Fruit fly (Drosophila melanogaster): ENCODE results near the gene wor.

- TF ChIP-seq cyc (GFP tag; optimal IDR thresholded peaks at IDR 0.05) (peak; percentile 54), CG8319 (GFP tag; optimal IDR thresholded peaks at IDR 0.05) (peak; percentile 11), ss (GFP tag; optimal IDR thresholded peaks at IDR 0.05) (peak in 1 of 2 experiments; percentile 35), Blimp-1 (GFP tag; optimal IDR thresholded peaks at IDR 0.05) (no peak), CG11294 (GFP tag; IDR thresholded peaks at IDR 0.05) (no peak), Hr39 (GFP tag; optimal IDR thresholded peaks at IDR 0.05) (peak; percentile 57), fd59A (GFP tag; optimal IDR thresholded peaks at IDR 0.05) (peak; percentile 42), CG10631 (GFP tag; optimal IDR thresholded peaks at IDR 0.05) (peak; percentile 62), Sox15 (GFP tag; optimal IDR thresholded peaks at IDR 0.05) (no peak), CG32006 (GFP tag; optimal IDR thresholded peaks at IDR 0.05) (no peak), acj6 (GFP tag; optimal IDR thresholded peaks at IDR 0.05) (peak; percentile 42)
These were observed 38.6 kb downstream of the wor start for dm6 chr2L:15386749-15387148.

All from whole organism, prepupa.